Fruit fly (Drosophila melanogaster) S2 (cell line): ENCODE measurements around the gene Ctns.

Experiments
- CG8478 ChIP-seq: fragments of >200 bp; optimal IDR thresholded peaks from 2 replicates; lab custom pipeline; 2018
- CTCF ChIP-seq, 2 experiments: fragments of >200 bp; optimal IDR thresholded peaks; 2 replicates each; lab custom pipeline; 2018

The Ctns gene

dm6 chr3R:23013482-23013881 is 45.3 kb downstream of the Ctns start:
- TF ChIP-seq CG8478 (lab: Kevin White, UChicago) (no peak), CTCF (optimal IDR thresholded peaks at IDR 0.05; lab: Kevin White, UChicago) (no peak)

dm6 chr3R:23012017-23012416 is 46.7 kb downstream of the Ctns start, which contains the start of gene CG6688:
Gene CG6688, plus strand, starts transcription at chr3R:23012412.
- no peak for TF ChIP-seq CG8478 (lab: Kevin White, UChicago)
- TF ChIP-seq CTCF (optimal IDR thresholded peaks at IDR 0.05; lab: Kevin White, UChicago) = no peak

dm6 chr3R:23010406-23010805 is 48.4 kb downstream of the Ctns start, which contains the start of gene CG34375:
Gene CG34375, minus strand, starts transcription at chr3R:23010562.
- TF ChIP-seq CTCF (optimal IDR thresholded peaks at IDR 0.05; lab: Kevin White, UChicago) (no peak), CG8478 (lab: Kevin White, UChicago) (no peak)

dm6 chr3R:23009480-23010115 is 49.2 kb downstream of the Ctns start:
- TF ChIP-seq CTCF (optimal IDR thresholded peaks at IDR 0.05; lab: Kevin White, UChicago) (no peak), CG8478 (lab: Kevin White, UChicago) (no peak)
